Worm (Caenorhabditis elegans): ENCODE measurements around the gene cnx-1.

Gene cnx-1

DNA sequence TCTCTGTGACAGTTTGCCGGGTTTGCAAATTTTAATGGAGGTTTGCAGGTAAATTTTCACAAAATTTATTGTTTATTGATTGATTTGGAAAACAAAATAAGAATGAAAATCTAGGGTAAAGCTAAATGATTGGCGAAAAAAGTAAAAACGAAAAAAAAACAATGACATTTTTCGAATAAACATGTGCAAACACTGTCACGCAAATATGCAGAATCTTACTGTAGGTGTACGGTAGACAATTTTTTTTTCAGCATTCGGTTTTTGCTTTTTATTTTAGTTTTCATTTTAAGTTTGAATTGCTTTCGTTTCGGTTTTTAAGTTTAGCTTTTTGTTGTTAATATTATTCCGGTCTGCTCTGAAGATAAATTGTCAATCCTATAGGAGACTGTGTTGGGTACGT is 957 bp upstream of the cnx-1 start (continued):
- no peak for TF ChIP-seq ztf-22 (GFP tag; optimal IDR thresholded peaks at IDR 0.05)
- TF ChIP-seq F49E8.2 (tag; optimal IDR thresholded peaks at IDR 0.05; ENCODE audit: insufficient read depth) = peak; percentile 26
- TF ChIP-seq hsf-1 (GFP tag; IDR thresholded peaks at IDR 0.05) = no peak
- no peak for TF ChIP-seq nhr-120 (GFP tag; IDR thresholded peaks at IDR 0.05)
- TF ChIP-seq lin-54 (GFP tag; optimal IDR thresholded peaks at IDR 0.05) = peak; percentile 45
- no peak for TF ChIP-seq ztf-18 (tag; optimal IDR thresholded peaks at IDR 0.05)
- TF ChIP-seq lin-40 (tag; optimal IDR thresholded peaks at IDR 0.05) = no peak
- no peak for TF ChIP-seq bed-2 (GFP tag; IDR thresholded peaks at IDR 0.05)
- TF ChIP-seq efl-1 (GFP tag; optimal IDR thresholded peaks at IDR 0.05) = peak; percentile 35
- TF ChIP-seq lin-35 (GFP tag; optimal IDR thresholded peaks at IDR 0.05) = no peak
- no peak for TF ChIP-seq cebp-1 (GFP tag; IDR thresholded peaks at IDR 0.05)
- no peak for TF ChIP-seq cebp-1 (tag; optimal IDR thresholded peaks at IDR 0.05)
- no peak for TF ChIP-seq mel-28 (tag; optimal IDR thresholded peaks at IDR 0.05; ENCODE audit: borderline replicate concordance)
- no peak for TF ChIP-seq ccch-3 (GFP tag; optimal IDR thresholded peaks at IDR 0.05)
- peak; percentile 93 for TF ChIP-seq lsl-1 (GFP tag; optimal IDR thresholded peaks at IDR 0.05)
- TF ChIP-seq snpc-3.4 (tag; optimal IDR thresholded peaks at IDR 0.05) = peak; percentile 1
- TF ChIP-seq zim-3 (tag; optimal IDR thresholded peaks at IDR 0.05) = no peak
- no peak for TF ChIP-seq ceh-58 (GFP tag; IDR thresholded peaks at IDR 0.05)
- no peak for TF ChIP-seq F57C9.4 (tag; optimal IDR thresholded peaks at IDR 0.05)
- TF ChIP-seq attf-6 (GFP tag; IDR thresholded peaks at IDR 0.05) = no peak
- TF ChIP-seq snpc-4 (GFP tag; optimal IDR thresholded peaks at IDR 0.05) = no peak
- TF ChIP-seq snpc-4 (tag; optimal IDR thresholded peaks at IDR 0.05) = no peak
- TF ChIP-seq F23B12.7 (tag; optimal IDR thresholded peaks at IDR 0.05; ENCODE audit: insufficient read depth) = no peak
- TF ChIP-seq K11D2.4 (GFP tag; IDR thresholded peaks at IDR 0.05) = no peak

- TF ChIP-seq egl-18 (GFP tag; IDR thresholded peaks at IDR 0.05) = no peak
- no peak for TF ChIP-seq C17E4.6 (GFP tag; IDR thresholded peaks at IDR 0.05)
- TF ChIP-seq mel-28 (tag; optimal IDR thresholded peaks at IDR 0.05; ENCODE audit: borderline replicate concordance) = no peak
- TF ChIP-seq Y56A3A.18 (GFP tag; IDR thresholded peaks at IDR 0.05) = no peak
- TF ChIP-seq sdz-38 (tag; optimal IDR thresholded peaks at IDR 0.05) = no peak
- TF ChIP-seq ZK185.1 (tag; optimal IDR thresholded peaks at IDR 0.05; ENCODE audit: poor library complexity, severe bottlenecking) = no peak
- TF ChIP-seq attf-5 (GFP tag; optimal IDR thresholded peaks at IDR 0.05) = no peak
- no peak for TF ChIP-seq F55B11.4 (tag; optimal IDR thresholded peaks at IDR 0.05; ENCODE audit: borderline replicate concordance, insufficient read depth)
- TF ChIP-seq zim-3 (tag; optimal IDR thresholded peaks at IDR 0.05) = no peak
- TF ChIP-seq lin-26 (GFP tag; IDR thresholded peaks at IDR 0.05) = no peak
- TF ChIP-seq lag-1 (GFP tag; IDR thresholded peaks at IDR 0.05) = no peak
- TF ChIP-seq chd-7 (tag; optimal IDR thresholded peaks at IDR 0.05) = no peak
- no peak for TF ChIP-seq ama-1 (optimal IDR thresholded peaks at IDR 0.05)
- no peak for TF ChIP-seq ama-1 (GFP tag; optimal IDR thresholded peaks at IDR 0.05)
- no peak for TF ChIP-seq F37B4.10 (GFP tag; IDR thresholded peaks at IDR 0.05)
Observed at ce11 chrIII:9813146-9813545, 3.8 kb downstream of the cnx-1 start, which contains the start of gene ZK632.14. TSS of gene ZK632.14 (plus strand) at chrIII:9813446.

DNA sequence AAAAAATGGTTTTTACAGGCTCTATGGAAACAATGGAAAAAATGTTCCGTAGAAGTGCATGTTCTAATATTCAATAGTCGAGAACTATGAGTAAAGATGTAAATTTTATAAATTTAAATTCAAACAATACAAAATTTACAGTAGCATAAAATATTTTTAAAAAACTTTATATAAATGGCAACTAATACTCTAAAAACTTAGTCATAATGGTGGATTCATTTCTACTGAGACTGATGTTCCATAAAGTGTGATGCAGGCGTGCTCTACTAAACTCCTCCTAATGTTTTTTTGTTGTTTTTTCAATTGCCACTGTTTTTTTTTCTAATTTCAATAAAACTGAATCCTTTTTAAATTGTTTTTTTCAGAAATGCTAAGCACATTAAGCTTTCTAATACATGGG is 8.8 kb downstream of the cnx-1 start, which contains the start of gene gtap-2:
Gene gtap-2, plus strand, starts transcription at position 366 of the 400 bp plus-strand sequence.
- TF ChIP-seq rec-8 (tag; optimal IDR thresholded peaks at IDR 0.05) = no peak
- no peak for TF ChIP-seq sdz-38 (tag; optimal IDR thresholded peaks at IDR 0.05)
- no peak for TF ChIP-seq F57A8.1 (GFP tag; optimal IDR thresholded peaks at IDR 0.05)
- TF ChIP-seq ZK185.1 (tag; optimal IDR thresholded peaks at IDR 0.05; ENCODE audit: poor library complexity, severe bottlenecking) = peak; percentile 7
- no peak for TF ChIP-seq hrde-1 (tag; optimal IDR thresholded peaks at IDR 0.05; ENCODE audit: borderline replicate concordance)
- no peak for TF ChIP-seq snpc-3.4 (tag; optimal IDR thresholded peaks at IDR 0.05)
- TF ChIP-seq hlh-12 (tag; optimal IDR thresholded peaks at IDR 0.05) = no peak
- no peak for TF ChIP-seq B0261.1 (tag; optimal IDR thresholded peaks at IDR 0.05)
- TF ChIP-seq F55B11.4 (tag; optimal IDR thresholded peaks at IDR 0.05; ENCODE audit: borderline replicate concordance, insufficient read depth) = no peak
- no peak for TF ChIP-seq efl-1 (GFP tag; optimal IDR thresholded peaks at IDR 0.05)
- peak; percentile 85 for TF ChIP-seq ceh-100 (GFP tag; IDR thresholded peaks at IDR 0.05)

Measured in whole organism, young adult.